Worm (Caenorhabditis elegans): ENCODE measurements around the gene ZK418.11.

ce11 chrIII:7120477-7120876, 20.4 kb downstream of the ZK418.11 start:
- TF ChIP-seq flt-1 (GFP tag; IDR thresholded peaks at IDR 0.05) (no peak), ama-1 (optimal IDR thresholded peaks at IDR 0.05) (no peak), F13C5.2 (tag; optimal IDR thresholded peaks at IDR 0.05) (no peak), pes-1 (GFP tag; IDR thresholded peaks at IDR 0.05) (no peak)
